Fruit fly (Drosophila melanogaster) whole organism, prepupa: Measurements from ENCODE around the gene Gr22c.

Experiments used
- Gug ChIP-seq: fragments of 200-800 bp; sonication (Bioruptor generic); IDR thresholded peaks from 2 replicates; pipeline ENCODE4 v1.3.6; 2022; ENCODE audit warnings: missing biosample characterization, missing genetic modification characterization
- Smox ChIP-seq: fragments of 200-800 bp; sonication (Bioruptor generic); optimal IDR thresholded peaks from 3 replicates; lab custom pipeline; 2016; ENCODE audit warnings: missing biosample characterization, missing genetic modification characterization

DNA sequence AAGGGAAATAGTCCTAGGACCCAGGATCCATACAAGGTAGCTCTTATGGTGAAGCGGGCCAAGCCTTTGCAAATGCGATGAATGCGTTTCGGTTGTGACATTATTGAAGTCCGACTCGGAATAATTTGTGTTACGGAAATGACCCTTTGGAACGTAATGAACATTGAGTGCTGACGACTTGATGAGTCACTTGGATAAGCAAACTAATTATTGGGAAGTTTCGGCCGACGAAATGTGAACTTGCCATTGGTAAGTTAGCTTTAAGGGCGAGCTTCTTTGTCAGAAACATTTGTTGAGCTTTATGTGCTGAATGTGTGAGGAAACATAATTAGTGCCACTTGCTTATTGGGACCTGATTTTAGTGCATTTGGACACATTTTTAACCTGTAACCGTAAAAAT, 3.2 kb upstream of the Gr22c start, which contains the start of gene Gr22a:
- no peak for TF ChIP-seq Gug (GFP tag; lab: Robert Waterston, UW)
- no peak for TF ChIP-seq Smox (GFP tag; lab: Kevin White, UChicago)
